Fruit fly (Drosophila melanogaster): ENCODE measurements around the gene Spn.

Spn gene

DNA sequence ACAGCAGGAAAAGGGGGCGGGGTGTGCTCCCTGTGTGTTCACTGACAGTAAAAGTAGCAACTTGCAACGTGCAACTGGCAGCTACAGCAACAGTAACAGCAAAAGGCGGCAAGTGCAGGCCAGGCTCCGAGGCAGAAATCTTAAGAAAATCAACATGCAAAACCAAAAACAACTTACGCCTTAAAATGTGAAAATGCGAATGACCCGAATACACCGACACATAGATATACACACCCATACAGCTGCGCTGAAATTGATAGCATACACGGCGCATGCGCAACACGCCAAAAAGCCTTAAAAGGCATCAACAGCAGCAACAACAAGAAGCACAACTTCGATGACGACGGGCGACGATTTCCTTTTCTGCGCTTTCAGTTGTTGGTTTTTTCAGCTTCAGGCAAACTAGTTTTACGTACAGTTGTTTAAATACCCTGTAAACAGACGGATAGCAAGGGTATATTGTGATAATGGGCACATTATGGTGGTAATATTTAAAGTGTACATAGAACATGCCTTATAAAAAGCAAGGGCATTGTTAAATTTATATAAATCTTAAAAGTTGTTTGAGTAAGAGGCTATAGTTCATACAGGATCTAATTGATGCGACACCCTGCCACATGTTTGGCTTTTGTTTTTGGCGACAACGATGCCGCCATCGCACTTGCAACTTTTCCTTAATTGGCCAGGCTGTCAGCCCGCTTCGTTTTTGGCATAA is 81.6 kb downstream of the Spn start (continued):
- TF ChIP-seq CG8290 (GFP tag; optimal IDR thresholded peaks at IDR 0.05): no peak
- no peak for TF ChIP-seq CG8290 (tag; optimal IDR thresholded peaks at IDR 0.05)
- no peak for TF ChIP-seq Deaf1 (tag; optimal IDR thresholded peaks at IDR 0.05)
- no peak for TF ChIP-seq CG4820 (GFP tag; optimal IDR thresholded peaks at IDR 0.05)
- no peak for TF ChIP-seq lola (GFP tag; optimal IDR thresholded peaks at IDR 0.05)
- TF ChIP-seq jing (GFP tag; optimal IDR thresholded peaks at IDR 0.05): no peak
- TF ChIP-seq CG16813 (GFP tag; IDR thresholded peaks at IDR 0.05; ENCODE audit: partially characterized antibody): no peak
- no peak for TF ChIP-seq Bteb2 (GFP tag; optimal IDR thresholded peaks at IDR 0.05)
- no peak for TF ChIP-seq sqz (GFP tag; optimal IDR thresholded peaks at IDR 0.05)
- no peak for TF ChIP-seq CG9727 (GFP tag; optimal IDR thresholded peaks at IDR 0.05)
- no peak for TF ChIP-seq CG17385 (GFP tag; optimal IDR thresholded peaks at IDR 0.05)
- TF ChIP-seq NfI (GFP tag; optimal IDR thresholded peaks at IDR 0.05): no peak
- TF ChIP-seq oc (tag; optimal IDR thresholded peaks at IDR 0.05): peak; percentile 20
- no peak for TF ChIP-seq CG17829 (tag; optimal IDR thresholded peaks at IDR 0.05)
- TF ChIP-seq Camta (GFP tag; optimal IDR thresholded peaks at IDR 0.05): peak; percentile 37
- 0 out of 3 replicates have a peak, but pooled peaks have one; percentile 42 for TF ChIP-seq CG11456 (GFP tag; IDR thresholded peaks at IDR 0.05)
- no peak for TF ChIP-seq gfzf (GFP tag; optimal IDR thresholded peaks at IDR 0.05)
- no peak for TF ChIP-seq CG16779 (GFP tag; IDR thresholded peaks at IDR 0.05)
- no peak for TF ChIP-seq unc-4 (GFP tag; IDR thresholded peaks at IDR 0.05; ENCODE audit: partially characterized antibody)
- peak; percentile 4 for TF ChIP-seq CG4424 (GFP tag; optimal IDR thresholded peaks at IDR 0.05)
- TF ChIP-seq bab2 (GFP tag; optimal IDR thresholded peaks at IDR 0.05): peak; percentile 0
- no peak for TF ChIP-seq YL-1 (GFP tag; optimal IDR thresholded peaks at IDR 0.05)
- TF ChIP-seq pb (GFP tag; optimal IDR thresholded peaks at IDR 0.05): no peak
- TF ChIP-seq Oli (tag; optimal IDR thresholded peaks at IDR 0.05): peak; percentile 38
- no peak for TF ChIP-seq CG9932 (GFP tag; IDR thresholded peaks at IDR 0.05)
- peak; percentile 41; the same call in 1 of the 2 replicates for TF ChIP-seq sisA (GFP tag; IDR thresholded peaks at IDR 0.05)
- no peak for TF ChIP-seq Dek (tag; optimal IDR thresholded peaks at IDR 0.05)
- TF ChIP-seq Lhr (GFP tag; optimal IDR thresholded peaks at IDR 0.05): no peak
- no peak for TF ChIP-seq croc (GFP tag; conservative IDR thresholded peaks at IDR 0.05)
- TF ChIP-seq eyg (GFP tag; optimal IDR thresholded peaks at IDR 0.05): no peak
- TF ChIP-seq Hr39 (optimal IDR thresholded peaks at IDR 0.05): no peak
- TF ChIP-seq CG2712 (tag; optimal IDR thresholded peaks at IDR 0.05): peak; percentile 44
- TF ChIP-seq maf-S (GFP tag; optimal IDR thresholded peaks at IDR 0.05): no peak
- TF ChIP-seq CG11504 (tag; optimal IDR thresholded peaks at IDR 0.05): peak; percentile 60
- TF ChIP-seq CG6854 (GFP tag; optimal IDR thresholded peaks at IDR 0.05): no peak
- no peak for TF ChIP-seq twi (tag; optimal IDR thresholded peaks at IDR 0.05)
- no peak for TF ChIP-seq ftz-f1 (GFP tag; optimal IDR thresholded peaks at IDR 0.05)
- peak; percentile 31; the same call in 1 of the 2 replicates for TF ChIP-seq CG6689 (GFP tag; IDR thresholded peaks at IDR 0.05)
- no peak for TF ChIP-seq Sin3A (optimal IDR thresholded peaks at IDR 0.05)
- no peak for TF ChIP-seq Dp (GFP tag; optimal IDR thresholded peaks at IDR 0.05)
- no peak for TF ChIP-seq jigr1 (GFP tag; IDR thresholded peaks at IDR 0.05)
- TF ChIP-seq CG4730 (GFP tag; IDR thresholded peaks at IDR 0.05): no peak
- no peak for TF ChIP-seq CG8765 (GFP tag; IDR thresholded peaks at IDR 0.05)
- no peak for TF ChIP-seq CG9876 (GFP tag; optimal IDR thresholded peaks at IDR 0.05)
- no peak for TF ChIP-seq CG2120 (GFP tag; optimal IDR thresholded peaks at IDR 0.05)
- TF ChIP-seq MESR4 (GFP tag; optimal IDR thresholded peaks at IDR 0.05): no peak
- TF ChIP-seq CG2202 (tag; optimal IDR thresholded peaks at IDR 0.05): no peak
- no peak for TF ChIP-seq CG18619 (GFP tag; optimal IDR thresholded peaks at IDR 0.05)
- peak; percentile 12 for TF ChIP-seq unpg (GFP tag; optimal IDR thresholded peaks at IDR 0.05)
- TF ChIP-seq ind (GFP tag; optimal IDR thresholded peaks at IDR 0.05): peak; percentile 0
- no peak for TF ChIP-seq Aef1 (GFP tag; IDR thresholded peaks at IDR 0.05)
